Worm (Caenorhabditis elegans) whole organism, young adult: ENCODE data around the gene srg-64.

Experiments used
- C06A6.2 ChIP-seq: fragments of 200-800 bp; sonication (Bioruptor generic); conservative IDR thresholded peaks from 2 replicates; pipeline ENCODE4 v1.3.6; 2022; ENCODE audit warnings: missing genetic modification characterization, missing compliant biosample characterization
- D2030.7 ChIP-seq: fragments of 200-800 bp; sonication (Bioruptor generic); IDR thresholded peaks from 2 replicates; pipeline ENCODE4 v1.3.6; 2022; ENCODE audit warnings: missing genetic modification reagents, missing genetic modification characterization, missing compliant biosample characterization
- F39B2.1 ChIP-seq: fragments of 200-800 bp; sonication (Bioruptor generic); IDR thresholded peaks from 2 replicates; pipeline ENCODE4 v1.3.6; 2022; ENCODE audit warnings: missing genetic modification reagents, missing genetic modification characterization, missing compliant biosample characterization
- F52B5.7 ChIP-seq: sonication (generic microtip); optimal IDR thresholded peaks from 2 replicates; lab custom pipeline; 2016; ENCODE audit warnings: mild to moderate bottlenecking, missing genetic modification characterization, missing compliant biosample characterization
- K11D2.4 ChIP-seq: fragments of 200-800 bp; sonication (Bioruptor generic); IDR thresholded peaks from 2 replicates; pipeline ENCODE4 v1.3.6; 2022; ENCODE audit warnings: missing genetic modification reagents, missing genetic modification characterization, missing compliant biosample characterization
- Y53F4B.3 ChIP-seq: fragments of 200-800 bp; sonication (Bioruptor generic); IDR thresholded peaks from 2 replicates; pipeline ENCODE4 v1.3.6; 2022; ENCODE audit warnings: missing genetic modification reagents, missing genetic modification characterization, missing compliant biosample characterization
- atf-7 ChIP-seq: sonication (generic microtip); optimal IDR thresholded peaks from 2 replicates; lab custom pipeline; 2017; ENCODE audit warnings: mild to moderate bottlenecking, missing genetic modification characterization, missing compliant biosample characterization
- attf-5 ChIP-seq: fragments of 200-800 bp; sonication (Bioruptor generic); optimal IDR thresholded peaks from 2 replicates; lab custom pipeline; 2018; ENCODE audit warnings: mild to moderate bottlenecking, missing genetic modification characterization, missing compliant biosample characterization
- cebp-1 ChIP-seq, 2 experiments: fragments of 200-800 bp in 1 of 2; sonication (Bioruptor generic) in 1 of 2; sonication (generic microtip) in 1 of 2; IDR thresholded peaks in 1 of 2; optimal IDR thresholded peaks in 1 of 2; 2 replicates each; pipeline versions ENCODE4 v1.3.6 to Lab custom; 2017 to 2022; ENCODE audit warnings: missing compliant biosample characterization in 2 of 2, missing genetic modification characterization in 2 of 2, mild to moderate bottlenecking in 1 of 2, missing genetic modification reagents in 1 of 2, moderate library complexity in 1 of 2
- ceh-40 ChIP-seq: fragments of 200-800 bp; sonication (Bioruptor generic); IDR thresholded peaks from 2 replicates; pipeline ENCODE4 v1.3.6; 2022; ENCODE audit warnings: missing genetic modification characterization, missing compliant biosample characterization
- ceh-58 ChIP-seq: fragments of 200-800 bp; sonication (Bioruptor generic); IDR thresholded peaks from 2 replicates; pipeline ENCODE4 v1.3.6; 2022; ENCODE audit warnings: missing genetic modification characterization, missing compliant biosample characterization
- efl-1 ChIP-seq: fragments of 150-350 bp; optimal IDR thresholded peaks from 2 replicates; lab custom pipeline; 2014; ENCODE audit warnings: missing biosample characterization, missing genetic modification reagents, missing genetic modification characterization
- egrh-3 ChIP-seq: fragments of 200-800 bp; sonication (Bioruptor generic); IDR thresholded peaks from 2 replicates; pipeline ENCODE4 v1.3.6; 2022; ENCODE audit warnings: missing genetic modification reagents, missing genetic modification characterization, missing compliant biosample characterization
- hrde-1 ChIP-seq: sonication (generic microtip); optimal IDR thresholded peaks from 2 replicates; lab custom pipeline; 2016; ENCODE audit warnings: missing genetic modification characterization, mild to moderate bottlenecking, missing compliant biosample characterization, moderate library complexity, missing genotype, missing genetic modification reagents, borderline replicate concordance
- let-607 ChIP-seq, 2 experiments: fragments of 200-800 bp in 1 of 2; sonication (Bioruptor generic) in 1 of 2; sonication (generic microtip) in 1 of 2; optimal IDR thresholded peaks; 2 replicates each; lab custom pipeline; 2016 to 2018; ENCODE audit warnings: mild to moderate bottlenecking in 2 of 2, missing compliant biosample characterization in 2 of 2, missing genetic modification characterization in 2 of 2, moderate library complexity in 2 of 2, missing genotype in 1 of 2
- lin-26 ChIP-seq: fragments of 200-800 bp; sonication (Bioruptor generic); IDR thresholded peaks from 2 replicates; pipeline ENCODE4 v1.3.6; 2022; ENCODE audit warnings: missing genetic modification reagents, missing genetic modification characterization, missing compliant biosample characterization
- lin-35 ChIP-seq, 3 experiments: fragments of 150-350 bp in 2 of 3; sonication (generic microtip) in 1 of 3; optimal IDR thresholded peaks; 2 replicates each; lab custom pipeline; 2014 to 2018; ENCODE audit warnings: missing biosample characterization in 3 of 3, missing genetic modification characterization in 3 of 3, missing genetic modification reagents in 3 of 3
- lin-54 ChIP-seq: fragments of 200-800 bp; sonication (Bioruptor generic); optimal IDR thresholded peaks from 2 replicates; lab custom pipeline; 2018; ENCODE audit warnings: mild to moderate bottlenecking, missing genetic modification characterization, missing compliant biosample characterization
- lsl-1 ChIP-seq: fragments of 200-800 bp; sonication (Bioruptor generic); optimal IDR thresholded peaks from 2 replicates; lab custom pipeline; 2018; ENCODE audit warnings: mild to moderate bottlenecking, missing genetic modification characterization, moderate library complexity, missing compliant biosample characterization
- madf-3 ChIP-seq: fragments of 200-800 bp; sonication (Bioruptor generic); IDR thresholded peaks from 2 replicates; pipeline ENCODE4 v1.3.6; 2022; ENCODE audit warnings: missing genetic modification reagents, missing genetic modification characterization, missing compliant biosample characterization
- madf-8 ChIP-seq: fragments of 200-800 bp; sonication (Bioruptor generic); conservative IDR thresholded peaks from 2 replicates; pipeline ENCODE4 v1.3.6; 2022; ENCODE audit warnings: missing genetic modification reagents, missing genetic modification characterization, missing compliant biosample characterization
- mes-4 ChIP-seq: sonication (generic microtip); optimal IDR thresholded peaks from 2 replicates; lab custom pipeline; 2016; ENCODE audit warnings: missing genotype, missing genetic modification characterization, missing compliant biosample characterization
- nfya-2 ChIP-seq: fragments of 200-800 bp; sonication (Bioruptor generic); IDR thresholded peaks from 2 replicates; pipeline ENCODE4 v1.3.6; 2022; ENCODE audit warnings: missing genetic modification reagents, missing genetic modification characterization, missing compliant biosample characterization
- rpc-1 ChIP-seq, 2 experiments: fragments of 150-350 bp in 1 of 2; sonication (generic microtip) in 1 of 2; optimal IDR thresholded peaks; 2 replicates each; lab custom pipeline; 2014 to 2018; ENCODE audit warnings: missing biosample characterization in 1 of 2, missing genetic modification characterization in 1 of 2, missing genetic modification reagents in 1 of 2, missing genotype in 1 of 2
- snpc-1.1 ChIP-seq: sonication (generic microtip); optimal IDR thresholded peaks from 2 replicates; lab custom pipeline; 2017; ENCODE audit warnings: missing genetic modification characterization, mild to moderate bottlenecking, missing compliant biosample characterization, antibody characterized with exemption, moderate library complexity, missing genotype, missing genetic modification reagents; ENCODE audit not compliant: insufficient read depth
- somi-1 ChIP-seq: fragments of 200-800 bp; sonication (Bioruptor generic); optimal IDR thresholded peaks from 2 replicates; lab custom pipeline; 2018; ENCODE audit warnings: mild to moderate bottlenecking, missing genetic modification characterization, missing compliant biosample characterization
- unc-62 ChIP-seq: fragments of 150-350 bp; optimal IDR thresholded peaks from 2 replicates; lab custom pipeline; 2014; ENCODE audit warnings: missing biosample characterization, missing genetic modification reagents, missing genetic modification characterization
- ztf-25 ChIP-seq: fragments of 200-800 bp; sonication (Bioruptor generic); IDR thresholded peaks from 2 replicates; pipeline ENCODE4 v1.3.6; 2022; ENCODE audit warnings: missing genetic modification reagents, missing genetic modification characterization, missing compliant biosample characterization
- ztf-26 ChIP-seq: sonication (generic microtip); optimal IDR thresholded peaks from 2 replicates; lab custom pipeline; 2017; ENCODE audit warnings: missing genetic modification characterization, missing compliant biosample characterization

The srg-64 gene

ce11 chrX:15724994-15725393 lies 15.4 kb downstream of the srg-64 start (continued):
- TF ChIP-seq lin-35 (GFP tag; optimal IDR thresholded peaks at IDR 0.05; lab: Kevin White, UChicago), result peak in 1 of 3 experiments; percentile 37
- TF ChIP-seq lin-54 (GFP tag; lab: Kevin White, UChicago), result peak; percentile 35
- no peak for TF ChIP-seq nfya-2 (GFP tag; lab: Robert Waterston, UW)
- no peak for TF ChIP-seq ceh-40 (GFP tag; lab: Robert Waterston, UW)
- peak; percentile 76 for TF ChIP-seq efl-1 (GFP tag; lab: Kevin White, UChicago)
- peak; percentile 44 for TF ChIP-seq madf-8 (GFP tag; lab: Robert Waterston, UW)

- TF ChIP-seq attf-5 (no peak), mes-4 (tag; lab: Kevin White, UChicago) (no peak), K11D2.4 (GFP tag; lab: Robert Waterston, UW) (no peak), F52B5.7 (tag; lab: Kevin White, UChicago) (no peak), madf-3 (GFP tag; lab: Robert Waterston, UW) (no peak), D2030.7 (GFP tag; lab: Robert Waterston, UW) (no peak), somi-1 (GFP tag; lab: Kevin White, UChicago) (no peak), C06A6.2 (GFP tag; lab: Robert Waterston, UW) (no peak), snpc-1.1 (tag; lab: Kevin White, UChicago) (no peak), let-607 (tag; optimal IDR thresholded peaks at IDR 0.05; lab: Kevin White, UChicago) (no peak), egrh-3 (GFP tag; lab: Robert Waterston, UW) (no peak)
Observed at ce11 chrX:15721346-15721745, 19.1 kb downstream of the srg-64 start, which contains the start of gene ZK662.5. Gene ZK662.5, plus strand, starts transcription at chrX:15721646.

ce11 chrX:15718325-15718724 lies 22.1 kb downstream of the srg-64 start, which contains the start of gene ZK662.6:
Gene ZK662.6, plus strand, starts transcription at chrX:15718625.
- no peak for TF ChIP-seq F39B2.1
- no peak for TF ChIP-seq ztf-26 (tag; lab: Kevin White, UChicago)
- TF ChIP-seq unc-62 (GFP tag; lab: Kevin White, UChicago), result no peak
- no peak for TF ChIP-seq Y53F4B.3
- TF ChIP-seq hrde-1 (tag; lab: Kevin White, UChicago), result no peak
- no peak for TF ChIP-seq ztf-25 (GFP tag; lab: Robert Waterston, UW)
- TF ChIP-seq atf-7 (tag; lab: Kevin White, UChicago), result no peak

- TF ChIP-seq rpc-1 (optimal IDR thresholded peaks at IDR 0.05; lab: Kevin White, UChicago) (peak; percentile 25), rpc-1 (tag; optimal IDR thresholded peaks at IDR 0.05; lab: Kevin White, UChicago) (peak; percentile 58), cebp-1 (GFP tag; IDR thresholded peaks at IDR 0.05; lab: Robert Waterston, UW) (no peak), cebp-1 (tag; optimal IDR thresholded peaks at IDR 0.05; lab: Kevin White, UChicago) (no peak), lin-26 (GFP tag; lab: Robert Waterston, UW) (0 out of 2 replicates have a peak, but pooled peaks have one; percentile 25), D2030.7 (GFP tag; lab: Robert Waterston, UW) (peak; percentile 42; the same call in 1 of the 2 replicates)
Observed at ce11 chrX:15716971-15717370, 23.5 kb downstream of the srg-64 start.

ce11 chrX:15713189-15713588 lies 27.2 kb downstream of the srg-64 start:
- no peak for TF ChIP-seq ceh-58 (GFP tag; lab: Robert Waterston, UW)
- no peak for TF ChIP-seq unc-62 (GFP tag; lab: Kevin White, UChicago)
- no peak for TF ChIP-seq lsl-1 (GFP tag; lab: Kevin White, UChicago)
- TF ChIP-seq Y53F4B.3, result no peak
- TF ChIP-seq snpc-1.1 (tag; lab: Kevin White, UChicago), result no peak
- TF ChIP-seq, all 124 proteins: peak for 0
